Fruit fly (Drosophila melanogaster) Kc167 (cell line): ENCODE results near the gene Zasp66.

Source experiments
- Myc ChIP-seq: fragments of >200 bp; optimal IDR thresholded peaks from 2 replicates; lab custom pipeline; 2017; ENCODE audit warnings: missing external identifiers
- h ChIP-seq: fragments of >200 bp; optimal IDR thresholded peaks from 3 replicates; lab custom pipeline; 2018; ENCODE audit warnings: missing external identifiers
- ttk ChIP-seq: sonication (Bioruptor generic); optimal IDR thresholded peaks from 2 replicates; lab custom pipeline; 2017; ENCODE audit warnings: missing external identifiers

dm6 chr3L:8675029-8675544, 50.9 kb downstream of the Zasp66 start:
- no peak for TF ChIP-seq Myc (lab: Kevin White, UChicago)
- TF ChIP-seq ttk: no peak
- no peak for TF ChIP-seq h (lab: Kevin White, UChicago)
